Worm (Caenorhabditis elegans) whole organism, L2 larva: Measurements from ENCODE around the gene far-1.

ENCODE experiments used
- lin-13 ChIP-seq: fragments of 150-350 bp; optimal IDR thresholded peaks from 2 replicates; lab custom pipeline; 2014; ENCODE audit warnings: missing biosample characterization, missing genetic modification reagents, missing genetic modification characterization
- nhr-12 ChIP-seq: fragments of 150-350 bp; optimal IDR thresholded peaks from 2 replicates; lab custom pipeline; 2014; ENCODE audit warnings: missing biosample characterization, missing genetic modification characterization
- nhr-237 ChIP-seq: fragments of 150-350 bp; optimal IDR thresholded peaks from 2 replicates; lab custom pipeline; 2014; ENCODE audit warnings: missing biosample characterization, missing genetic modification characterization

DNA sequence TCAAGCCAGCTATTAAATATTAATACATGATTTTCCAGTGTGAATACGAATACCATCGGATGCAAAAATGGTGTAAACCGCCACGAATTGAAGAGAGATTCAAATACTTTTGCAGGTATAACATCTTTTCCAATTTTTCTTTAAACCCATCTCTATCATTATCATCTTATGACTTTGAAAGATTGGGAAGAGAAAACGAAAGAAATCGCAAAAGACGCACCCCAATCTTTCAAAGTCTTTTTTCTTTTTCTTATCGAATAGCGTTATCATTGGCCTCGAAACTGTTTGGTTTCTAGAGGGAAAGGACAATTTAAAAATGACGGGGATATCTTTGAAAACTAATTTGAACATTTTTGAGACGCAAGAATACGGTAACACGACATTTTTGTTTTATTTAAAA, 24.7 kb upstream of the far-1 start:
- TF ChIP-seq lin-13 (GFP tag; lab: Kevin White, UChicago) (no peak), nhr-12 (tag; lab: Kevin White, UChicago) (no peak), nhr-237 (no peak)
